Worm (Caenorhabditis elegans): ENCODE results near the gene Y105C5B.1.
A peak's percentile ranks its signal among the peaks of the same experiment; 100 is the strongest.

The Y105C5B.1 gene

ce11 chrIV:15870356-15870755 is at the start of gene Y105C5B.1:
Y105C5B.1 (plus strand) TSS chrIV:15870656.
- TF ChIP-seq dpl-1 (GFP tag; optimal IDR thresholded peaks at IDR 0.05) (no peak), ets-5 (GFP tag; IDR thresholded peaks at IDR 0.05) (no peak), efl-1 (optimal IDR thresholded peaks at IDR 0.05) (no peak), efl-1 (GFP tag; optimal IDR thresholded peaks at IDR 0.05 in 1 of 2) (no peak), isw-1 (GFP tag; IDR thresholded peaks at IDR 0.05) (no peak), aha-1 (tag; optimal IDR thresholded peaks at IDR 0.05) (no peak), grh-1 (GFP tag; IDR thresholded peaks at IDR 0.05) (no peak), fkh-8 (tag; optimal IDR thresholded peaks at IDR 0.05) (no peak), aly-2 (tag; optimal IDR thresholded peaks at IDR 0.05) (no peak), nhr-11 (tag; optimal IDR thresholded peaks at IDR 0.05) (no peak), nhr-90 (tag; optimal IDR thresholded peaks at IDR 0.05; ENCODE audit: poor library complexity) (no peak), nhr-19 (GFP tag; conservative IDR thresholded peaks at IDR 0.05) (no peak), unc-62 (GFP tag; optimal IDR thresholded peaks at IDR 0.05) (no peak), mep-1 (tag; optimal IDR thresholded peaks at IDR 0.05) (no peak), fkh-4 (tag; optimal IDR thresholded peaks at IDR 0.05; ENCODE audit: borderline replicate concordance) (no peak), pax-3 (tag; optimal IDR thresholded peaks at IDR 0.05) (no peak), xbp-1 (tag; optimal IDR thresholded peaks at IDR 0.05) (no peak)

ce11 chrIV:15844064-15844463 is 26.4 kb upstream of the Y105C5B.1 start:
- TF ChIP-seq fkh-4 (tag; optimal IDR thresholded peaks at IDR 0.05; ENCODE audit: borderline replicate concordance) = no peak
- TF ChIP-seq pax-3 (tag; optimal IDR thresholded peaks at IDR 0.05) = no peak
- TF ChIP-seq zag-1 (tag; optimal IDR thresholded peaks at IDR 0.05) = no peak
- no peak for TF ChIP-seq ets-5 (GFP tag; IDR thresholded peaks at IDR 0.05)
- TF ChIP-seq nhr-85 (tag) = no peak
- no peak for TF ChIP-seq efl-1 (optimal IDR thresholded peaks at IDR 0.05)
- peak in 1 of 2 experiments; percentile 60 for TF ChIP-seq efl-1 (GFP tag; optimal IDR thresholded peaks at IDR 0.05 in 1 of 2)

- TF ChIP-seq hpl-2 (GFP tag; optimal IDR thresholded peaks at IDR 0.05) (no peak), ces-1 (GFP tag; optimal IDR thresholded peaks at IDR 0.05) (no peak), mep-1 (tag; optimal IDR thresholded peaks at IDR 0.05) (no peak), ceh-82 (tag; optimal IDR thresholded peaks at IDR 0.05) (no peak), ztf-4 (tag; optimal IDR thresholded peaks at IDR 0.05) (no peak), nhr-11 (tag; optimal IDR thresholded peaks at IDR 0.05) (no peak), mdl-1 (tag; optimal IDR thresholded peaks at IDR 0.05) (no peak), swsn-7 (tag; optimal IDR thresholded peaks at IDR 0.05) (no peak), tlp-1 (tag; optimal IDR thresholded peaks at IDR 0.05) (no peak)
Measured at ce11 chrIV:15846553-15846952, 23.9 kb upstream of the Y105C5B.1 start, which contains the start of gene Y105C5A.1270. Y105C5A.1270 (minus strand) TSS chrIV:15846653.

- TF ChIP-seq tlp-1 (tag; optimal IDR thresholded peaks at IDR 0.05) = no peak
- TF ChIP-seq mef-2 (tag; optimal IDR thresholded peaks at IDR 0.05) = no peak
- no peak for TF ChIP-seq efl-1 (optimal IDR thresholded peaks at IDR 0.05)
- no peak for TF ChIP-seq efl-1 (GFP tag; optimal IDR thresholded peaks at IDR 0.05 in 1 of 2)
- no peak for TF ChIP-seq lir-3 (tag; optimal IDR thresholded peaks at IDR 0.05; ENCODE audit: poor library complexity)
- no peak for TF ChIP-seq jun-1 (tag; optimal IDR thresholded peaks at IDR 0.05)
- no peak for TF ChIP-seq zip-4 (GFP tag; optimal IDR thresholded peaks at IDR 0.05)
- TF ChIP-seq Y116A8C.19 (tag; optimal IDR thresholded peaks at IDR 0.05; ENCODE audit: borderline replicate concordance) = no peak
- no peak for TF ChIP-seq ceh-63 (GFP tag; optimal IDR thresholded peaks at IDR 0.05)
- TF ChIP-seq nhr-76 (tag; optimal IDR thresholded peaks at IDR 0.05) = no peak
- TF ChIP-seq fkh-4 (tag; optimal IDR thresholded peaks at IDR 0.05; ENCODE audit: borderline replicate concordance) = no peak
Measured at ce11 chrIV:15847096-15847495, 23.4 kb upstream of the Y105C5B.1 start, which contains the start of gene Y105C5A.1269. Y105C5A.1269 (plus strand) TSS chrIV:15847396.

ce11 chrIV:15849656-15850055 is 20.8 kb upstream of the Y105C5B.1 start, which contains the start of gene Y105C5A.24:
Y105C5A.24 (plus strand) TSS chrIV:15849875.
- TF ChIP-seq pqm-1 (tag; optimal IDR thresholded peaks at IDR 0.05) = peak; percentile 4
- no peak for TF ChIP-seq skn-1 (tag; optimal IDR thresholded peaks at IDR 0.05)
- TF ChIP-seq ztf-11 (tag; optimal IDR thresholded peaks at IDR 0.05) = no peak
- TF ChIP-seq elt-2 (tag; optimal IDR thresholded peaks at IDR 0.05) = peak; percentile 27
- no peak for TF ChIP-seq unc-130 (tag; optimal IDR thresholded peaks at IDR 0.05)
